Worm (Caenorhabditis elegans) whole organism, L1 larva: Measurements from ENCODE around the gene nhr-63.

Experiments used
- C16A3.4 ChIP-seq: fragments of 150-350 bp; optimal IDR thresholded peaks from 2 replicates; lab custom pipeline; 2014; ENCODE audit warnings: missing biosample characterization, missing genetic modification characterization
- F16B12.6 ChIP-seq: fragments of 150-350 bp; optimal IDR thresholded peaks from 2 replicates; lab custom pipeline; 2014; ENCODE audit warnings: missing biosample characterization, missing genetic modification characterization
- Y116A8C.19 ChIP-seq: sonication (generic microtip); optimal IDR thresholded peaks from 2 replicates; lab custom pipeline; 2016; ENCODE audit warnings: missing compliant biosample characterization, missing genetic modification characterization, borderline replicate concordance
- blmp-1 ChIP-seq: fragments of 150-350 bp; optimal IDR thresholded peaks from 2 replicates; lab custom pipeline; 2014; ENCODE audit warnings: missing biosample characterization, missing genetic modification characterization
- ceh-8 ChIP-seq: fragments of 200-800 bp; sonication (Bioruptor generic); optimal IDR thresholded peaks from 2 replicates; lab custom pipeline; 2018; ENCODE audit warnings: mild to moderate bottlenecking, missing genetic modification characterization, moderate library complexity, missing compliant biosample characterization
- ces-1 ChIP-seq: fragments of 150-350 bp; optimal IDR thresholded peaks from 2 replicates; lab custom pipeline; 2014; ENCODE audit warnings: missing biosample characterization, missing genetic modification reagents, missing genetic modification characterization
- dpl-1 ChIP-seq, 3 experiments: fragments of 150-350 bp in 2 of 3; sonication (generic microtip) in 1 of 3; optimal IDR thresholded peaks; 2 replicates each; lab custom pipeline; 2014 to 2017; ENCODE audit warnings: missing biosample characterization in 3 of 3, missing genetic modification characterization in 3 of 3, missing genetic modification reagents in 3 of 3
- dsc-1 ChIP-seq: sonication (generic microtip); optimal IDR thresholded peaks from 2 replicates; lab custom pipeline; 2016; ENCODE audit warnings: mild to moderate bottlenecking, missing genetic modification characterization, missing compliant biosample characterization
- efl-1 ChIP-seq, 4 experiments: fragments of 150-350 bp; optimal IDR thresholded peaks in 3 of 4; peaks in 1 of 4; 1 replicate in 1 of 4; 2 replicates in 3 of 4; lab custom pipeline; 2014; ENCODE audit warnings: missing biosample characterization in 2 of 4, missing genetic modification characterization in 2 of 4, missing genetic modification reagents in 2 of 4
- efl-3 ChIP-seq: fragments of 200-800 bp; sonication (Bioruptor generic); optimal IDR thresholded peaks from 2 replicates; lab custom pipeline; 2018; ENCODE audit warnings: mild to moderate bottlenecking, missing genetic modification characterization, missing compliant biosample characterization
- egl-13 ChIP-seq: sonication (generic microtip); optimal IDR thresholded peaks from 2 replicates; lab custom pipeline; 2016; ENCODE audit warnings: missing genotype, missing genetic modification reagents, missing genetic modification characterization, missing compliant biosample characterization
- egl-27 ChIP-seq, 2 experiments: fragments of 150-350 bp in 1 of 2; sonication (generic microtip); optimal IDR thresholded peaks; 3 replicates each; lab custom pipeline; 2017 to 2018; ENCODE audit warnings: missing biosample characterization in 2 of 2, missing genetic modification characterization in 2 of 2, missing genetic modification reagents in 2 of 2
- fos-1 ChIP-seq: fragments of 150-350 bp; optimal IDR thresholded peaks from 2 replicates; lab custom pipeline; 2014; ENCODE audit warnings: missing biosample characterization, missing genetic modification characterization
- grh-1 ChIP-seq: fragments of 200-800 bp; sonication (Bioruptor generic); IDR thresholded peaks from 2 replicates; pipeline ENCODE4 v1.3.6; 2022; ENCODE audit warnings: missing genetic modification reagents, missing genetic modification characterization, missing compliant biosample characterization
- lin-14 ChIP-seq: fragments of 200-800 bp; sonication (Bioruptor generic); optimal IDR thresholded peaks from 2 replicates; lab custom pipeline; 2018; ENCODE audit warnings: mild to moderate bottlenecking, missing genetic modification characterization, moderate library complexity, missing compliant biosample characterization
- lin-35 ChIP-seq, 2 experiments: fragments of 150-350 bp; optimal IDR thresholded peaks; 2 replicates each; lab custom pipeline; 2014; ENCODE audit warnings: missing biosample characterization in 2 of 2, missing genetic modification characterization in 2 of 2, missing genetic modification reagents in 2 of 2
- lin-39 ChIP-seq: fragments of 150-350 bp; optimal IDR thresholded peaks from 2 replicates; lab custom pipeline; 2014; ENCODE audit warnings: missing biosample characterization, missing genetic modification reagents, missing genetic modification characterization
- mep-1 ChIP-seq: fragments of 150-350 bp; optimal IDR thresholded peaks from 2 replicates; lab custom pipeline; 2014; ENCODE audit warnings: missing biosample characterization, missing genetic modification characterization
- nhr-19 ChIP-seq: fragments of 200-800 bp; sonication (Bioruptor generic); conservative IDR thresholded peaks from 2 replicates; pipeline ENCODE4 v1.3.6; 2022; ENCODE audit warnings: missing genetic modification characterization, missing compliant biosample characterization
- nhr-20 ChIP-seq: sonication (generic microtip); optimal IDR thresholded peaks from 2 replicates; lab custom pipeline; 2016; ENCODE audit warnings: mild to moderate bottlenecking, missing genetic modification characterization, missing compliant biosample characterization
- nhr-47 ChIP-seq: sonication (generic microtip); optimal IDR thresholded peaks from 2 replicates; lab custom pipeline; 2016; ENCODE audit warnings: mild to moderate bottlenecking, missing genetic modification characterization, moderate library complexity, missing compliant biosample characterization
- nhr-71 ChIP-seq: sonication (generic microtip); optimal IDR thresholded peaks from 2 replicates; lab custom pipeline; 2016; ENCODE audit warnings: mild to moderate bottlenecking, missing genetic modification characterization, moderate library complexity, missing compliant biosample characterization
- nhr-85 ChIP-seq: sonication (generic microtip); peaks from one replicate; lab custom pipeline; 2016; ENCODE audit warnings: missing genetic modification characterization, inconsistent platforms, missing compliant biosample characterization
- nhr-90 ChIP-seq: sonication (generic microtip); optimal IDR thresholded peaks from 2 replicates; lab custom pipeline; 2016; ENCODE audit warnings: mild to moderate bottlenecking, missing genetic modification characterization, missing compliant biosample characterization; ENCODE audit not compliant: poor library complexity
- rnt-1 ChIP-seq: sonication (generic microtip); optimal IDR thresholded peaks from 2 replicates; lab custom pipeline; 2016; ENCODE audit warnings: mild to moderate bottlenecking, missing genetic modification characterization, moderate library complexity, missing compliant biosample characterization
- snu-23 ChIP-seq: sonication (generic microtip); optimal IDR thresholded peaks from 2 replicates; lab custom pipeline; 2016; ENCODE audit warnings: missing genetic modification characterization, missing compliant biosample characterization
- sptf-1 ChIP-seq: fragments of 150-350 bp; optimal IDR thresholded peaks from 2 replicates; lab custom pipeline; 2014; ENCODE audit warnings: missing biosample characterization, missing genetic modification characterization
- swsn-7 ChIP-seq: sonication (generic microtip); optimal IDR thresholded peaks from 2 replicates; lab custom pipeline; 2016; ENCODE audit warnings: missing genetic modification characterization, missing compliant biosample characterization
- tbx-2 ChIP-seq: sonication (generic microtip); optimal IDR thresholded peaks from 2 replicates; lab custom pipeline; 2016; ENCODE audit warnings: missing genetic modification characterization, missing compliant biosample characterization
- unc-30 ChIP-seq: sonication (generic microtip); optimal IDR thresholded peaks from 2 replicates; lab custom pipeline; 2017; ENCODE audit warnings: missing biosample characterization, missing genetic modification characterization
- unc-86 ChIP-seq: sonication (generic microtip); optimal IDR thresholded peaks from 2 replicates; lab custom pipeline; 2016; ENCODE audit warnings: missing genetic modification characterization, missing compliant biosample characterization
- unc-98 ChIP-seq: fragments of 200-800 bp; sonication (Bioruptor generic); IDR thresholded peaks from 2 replicates; pipeline ENCODE4 v1.3.6; 2022; ENCODE audit warnings: missing genetic modification characterization, missing compliant biosample characterization
- vab-15 ChIP-seq: sonication (generic microtip); optimal IDR thresholded peaks from 2 replicates; lab custom pipeline; 2017; ENCODE audit warnings: missing genotype, mild to moderate bottlenecking, missing genetic modification characterization, missing compliant biosample characterization
- xbp-1 ChIP-seq: sonication (generic microtip); optimal IDR thresholded peaks from 2 replicates; lab custom pipeline; 2016; ENCODE audit warnings: missing genetic modification characterization, missing compliant biosample characterization
- zag-1 ChIP-seq: fragments of 150-350 bp; optimal IDR thresholded peaks from 2 replicates; lab custom pipeline; 2014; ENCODE audit warnings: missing biosample characterization, missing genetic modification characterization
- ztf-11 ChIP-seq, 2 experiments: sonication (generic microtip); optimal IDR thresholded peaks; 2 replicates each; lab custom pipeline; 2016 to 2017; ENCODE audit warnings: missing genetic modification characterization in 2 of 2, missing biosample characterization in 1 of 2, missing compliant biosample characterization in 1 of 2
- ztf-4 ChIP-seq: fragments of 150-350 bp; optimal IDR thresholded peaks from 2 replicates; lab custom pipeline; 2014; ENCODE audit warnings: missing biosample characterization, missing genetic modification characterization

nhr-63 gene

ce11 chrV:16032761-16033160, 30.4 kb downstream of the nhr-63 start, which contains the start of gene T10C6.16:
T10C6.16 (minus strand) TSS chrV:16033005.
- TF ChIP-seq F16B12.6 (tag; lab: Kevin White, UChicago) (no peak), vab-15 (tag; lab: Kevin White, UChicago) (no peak), nhr-85 (tag; lab: Kevin White, UChicago) (peak; percentile 18), dsc-1 (tag; lab: Kevin White, UChicago) (no peak), ces-1 (GFP tag; lab: Kevin White, UChicago) (no peak), egl-13 (tag; lab: Kevin White, UChicago) (no peak), unc-98 (GFP tag; lab: Robert Waterston, UW) (no peak), rnt-1 (tag; lab: Kevin White, UChicago) (no peak)

- TF ChIP-seq unc-30 (tag; lab: Kevin White, UChicago): no peak
- no peak for TF ChIP-seq Y116A8C.19
- no peak for TF ChIP-seq grh-1 (GFP tag; lab: Robert Waterston, UW)
- no peak for TF ChIP-seq zag-1 (tag; lab: Kevin White, UChicago)
- no peak for TF ChIP-seq ceh-8 (GFP tag; lab: Kevin White, UChicago)
- no peak for TF ChIP-seq fos-1 (tag; lab: Kevin White, UChicago)
- no peak for TF ChIP-seq nhr-85 (tag; lab: Kevin White, UChicago)
- TF ChIP-seq nhr-47 (tag; lab: Kevin White, UChicago): no peak
- TF ChIP-seq sptf-1: no peak
- TF ChIP-seq nhr-71 (tag; lab: Kevin White, UChicago): no peak
- no peak for TF ChIP-seq egl-27 (tag; optimal IDR thresholded peaks at IDR 0.05; lab: Kevin White, UChicago)
- no peak for TF ChIP-seq unc-86 (tag; lab: Kevin White, UChicago)
Observed at ce11 chrV:16033491-16033890, 31.1 kb downstream of the nhr-63 start.

DNA sequence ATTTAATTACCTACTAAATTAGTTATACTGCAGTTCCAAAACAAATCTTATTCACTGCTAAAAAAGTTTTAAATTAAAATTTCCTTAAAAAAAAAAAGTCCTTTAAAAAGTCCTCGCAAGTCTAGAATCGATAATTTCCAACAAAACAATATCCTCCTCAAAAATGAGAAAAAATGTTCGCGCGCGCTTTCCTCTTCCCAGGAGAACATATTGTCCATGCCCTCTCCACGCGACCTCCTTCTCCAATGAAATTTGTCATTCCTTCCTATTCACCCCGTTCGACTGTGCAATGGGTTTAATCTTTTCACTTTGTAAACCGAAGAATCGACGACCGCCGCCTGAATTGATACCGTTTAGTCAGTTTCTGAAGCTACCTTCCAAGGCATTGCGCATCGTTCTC, 33.8 kb downstream of the nhr-63 start, which contains the start of gene T10C6.10:
Gene T10C6.10 (plus strand): TSS at position 248 of the 400 bp plus-strand sequence.
- TF ChIP-seq lin-39 (tag; lab: Kevin White, UChicago) (no peak), efl-1 (optimal IDR thresholded peaks at IDR 0.05; lab: Kevin White, UChicago) (no peak), efl-1 (GFP tag; optimal IDR thresholded peaks at IDR 0.05 in 1 of 2; lab: Kevin White, UChicago) (peak in 1 of 2 experiments; percentile 45)

- TF ChIP-seq nhr-71 (tag; lab: Kevin White, UChicago): peak; percentile 69
- TF ChIP-seq nhr-19: peak; percentile 18; the same call in 1 of the 2 replicates
- TF ChIP-seq dpl-1 (GFP tag; optimal IDR thresholded peaks at IDR 0.05; lab: Kevin White, UChicago): peak in 1 of 3 experiments; percentile 23
- peak; percentile 43 for TF ChIP-seq unc-86 (tag; lab: Kevin White, UChicago)
- peak in 1 of 2 experiments; percentile 7 for TF ChIP-seq lin-35 (GFP tag; optimal IDR thresholded peaks at IDR 0.05; lab: Kevin White, UChicago)
- TF ChIP-seq ztf-4 (tag; lab: Kevin White, UChicago): peak; percentile 35
- peak in 1 of 2 experiments; percentile 92 for TF ChIP-seq ztf-11 (tag; optimal IDR thresholded peaks at IDR 0.05; lab: Kevin White, UChicago)
- peak; percentile 15 for TF ChIP-seq C16A3.4
- peak; percentile 76 for TF ChIP-seq swsn-7 (tag; lab: Kevin White, UChicago)
- peak; percentile 15 for TF ChIP-seq blmp-1 (tag; lab: Kevin White, UChicago)
- peak; percentile 78 for TF ChIP-seq grh-1 (GFP tag; lab: Robert Waterston, UW)
- TF ChIP-seq nhr-47 (tag; lab: Kevin White, UChicago): peak; percentile 56
- TF ChIP-seq snu-23 (GFP tag; lab: Kevin White, UChicago): peak; percentile 54
- TF ChIP-seq mep-1 (tag; lab: Kevin White, UChicago): peak; percentile 30
- TF ChIP-seq xbp-1 (tag; lab: Kevin White, UChicago): peak; percentile 38
- TF ChIP-seq tbx-2: peak; percentile 20
- peak; percentile 79 for TF ChIP-seq lin-14 (GFP tag; lab: Kevin White, UChicago)
- TF ChIP-seq nhr-20 (tag; lab: Kevin White, UChicago): peak; percentile 69
- TF ChIP-seq nhr-85 (tag; lab: Kevin White, UChicago): peak; percentile 90
- TF ChIP-seq efl-1 (optimal IDR thresholded peaks at IDR 0.05; lab: Kevin White, UChicago): peak; percentile 25 to 52
- TF ChIP-seq efl-1 (GFP tag; optimal IDR thresholded peaks at IDR 0.05 in 1 of 2; lab: Kevin White, UChicago): peak in 1 of 2 experiments; percentile 29
- TF ChIP-seq efl-3 (GFP tag; lab: Kevin White, UChicago): peak; percentile 60
- TF ChIP-seq nhr-90 (tag; lab: Kevin White, UChicago): peak; percentile 76
- peak; percentile 27 for TF ChIP-seq rnt-1 (tag; lab: Kevin White, UChicago)
Observed at ce11 chrV:16040140-16040827, 37.9 kb downstream of the nhr-63 start, which contains the start of the genes his-4 and his-3. his-4 (minus strand) TSS chrV:16040515. his-3 (plus strand) TSS chrV:16040808.
